Worm (Caenorhabditis elegans) whole organism, midembryonic: ENCODE results near the gene F31B9.2.

Experiments used
- T22C8.4 ChIP-seq: fragments of 200-800 bp; sonication (Bioruptor generic); IDR thresholded peaks from 2 replicates; pipeline ENCODE4 v1.3.6; 2022; ENCODE audit warnings: missing genetic modification characterization, missing compliant biosample characterization
- cog-1 ChIP-seq: sonication (generic microtip); optimal IDR thresholded peaks from 2 replicates; lab custom pipeline; 2016; ENCODE audit warnings: missing genetic modification characterization, missing compliant biosample characterization
- flt-1 ChIP-seq: fragments of 200-800 bp; sonication (Bioruptor generic); IDR thresholded peaks from 2 replicates; pipeline ENCODE4 v1.3.6; 2022; ENCODE audit warnings: missing genetic modification characterization, missing compliant biosample characterization
- klf-2 ChIP-seq: fragments of 200-800 bp; sonication (Bioruptor generic); conservative IDR thresholded peaks from 2 replicates; pipeline ENCODE4 v1.3.6; 2022; ENCODE audit warnings: missing genetic modification reagents, missing genetic modification characterization, missing compliant biosample characterization
- med-1 ChIP-seq: sonication (generic microtip); optimal IDR thresholded peaks from 2 replicates; lab custom pipeline; 2017; ENCODE audit warnings: missing genetic modification characterization, mild to moderate bottlenecking, missing compliant biosample characterization, antibody characterized with exemption, missing genetic modification reagents; ENCODE audit not compliant: insufficient read depth
- ref-1 ChIP-seq: fragments of 200-800 bp; sonication (Bioruptor generic); conservative IDR thresholded peaks from 2 replicates; pipeline ENCODE4 v1.3.6; 2022; ENCODE audit warnings: missing genetic modification reagents, missing genetic modification characterization, missing compliant biosample characterization
- tab-1 ChIP-seq: fragments of 200-800 bp; sonication (Bioruptor generic); IDR thresholded peaks from 2 replicates; pipeline ENCODE4 v1.3.6; 2022; ENCODE audit warnings: missing genetic modification characterization, missing compliant biosample characterization
- ztf-23 ChIP-seq: fragments of 200-800 bp; sonication (Bioruptor generic); IDR thresholded peaks from 2 replicates; pipeline ENCODE4 v1.3.6; 2022; ENCODE audit warnings: missing genetic modification reagents, missing genetic modification characterization, missing compliant biosample characterization
- ztf-29 ChIP-seq: fragments of 200-800 bp; sonication (Bioruptor generic); IDR thresholded peaks from 2 replicates; pipeline ENCODE4 v1.3.6; 2022; ENCODE audit warnings: missing genetic modification reagents, missing genetic modification characterization, missing compliant biosample characterization

Gene F31B9.2

DNA sequence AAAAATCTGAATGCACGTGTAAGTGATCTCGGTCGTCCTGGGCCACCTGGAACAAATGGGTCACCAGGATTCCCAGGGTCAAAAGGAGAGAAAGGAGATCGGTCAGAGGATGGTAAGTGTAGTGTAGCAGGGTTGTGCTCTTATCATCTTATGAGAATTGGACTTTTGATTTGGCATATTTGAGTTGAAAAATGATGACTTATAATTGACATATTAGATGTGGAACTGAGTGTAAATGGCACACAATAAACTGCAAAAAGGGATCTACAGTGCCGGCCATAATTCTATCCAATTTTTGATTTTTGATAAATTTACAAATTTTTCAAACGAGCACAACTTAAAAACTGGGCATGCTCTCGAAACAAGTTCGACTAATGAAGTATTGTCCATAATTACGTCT, 27.0 kb downstream of the F31B9.2 start:
- TF ChIP-seq T22C8.4 (GFP tag; lab: Robert Waterston, UW) (no peak), flt-1 (GFP tag; lab: Robert Waterston, UW) (no peak), klf-2 (no peak), cog-1 (tag; lab: Kevin White, UChicago) (no peak), tab-1 (GFP tag; lab: Robert Waterston, UW) (no peak)

DNA sequence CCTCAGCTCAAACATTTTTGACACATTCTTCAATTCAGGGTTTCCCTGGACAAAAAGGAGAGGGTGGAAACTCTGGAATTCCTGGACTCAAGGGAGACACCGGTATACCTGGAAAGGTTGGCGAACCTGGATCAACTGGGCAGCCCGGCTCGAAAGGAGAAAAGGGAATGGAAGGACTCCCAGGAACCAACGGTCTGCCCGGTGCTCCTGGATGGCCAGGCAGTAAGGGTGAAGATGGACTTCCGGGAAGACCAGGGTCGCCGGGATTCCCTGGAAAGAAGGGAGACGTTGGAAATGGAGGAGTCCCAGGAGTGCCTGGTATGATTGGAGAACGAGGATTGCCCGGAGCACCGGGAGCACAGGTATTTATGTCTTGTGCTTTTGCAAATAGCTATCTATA, 28.6 kb downstream of the F31B9.2 start:
- no peak for TF ChIP-seq med-1 (GFP tag; lab: Kevin White, UChicago)
- TF ChIP-seq ztf-29 (GFP tag; lab: Robert Waterston, UW) = no peak
- TF ChIP-seq ref-1 (GFP tag; lab: Robert Waterston, UW) = no peak
- TF ChIP-seq klf-2 = no peak
- TF ChIP-seq flt-1 (GFP tag; lab: Robert Waterston, UW) = no peak
- TF ChIP-seq cog-1 (tag; lab: Kevin White, UChicago) = no peak
- TF ChIP-seq ztf-23 (GFP tag; lab: Robert Waterston, UW) = no peak
- no peak for TF ChIP-seq tab-1 (GFP tag; lab: Robert Waterston, UW)
- TF ChIP-seq T22C8.4 (GFP tag; lab: Robert Waterston, UW) = no peak

DNA sequence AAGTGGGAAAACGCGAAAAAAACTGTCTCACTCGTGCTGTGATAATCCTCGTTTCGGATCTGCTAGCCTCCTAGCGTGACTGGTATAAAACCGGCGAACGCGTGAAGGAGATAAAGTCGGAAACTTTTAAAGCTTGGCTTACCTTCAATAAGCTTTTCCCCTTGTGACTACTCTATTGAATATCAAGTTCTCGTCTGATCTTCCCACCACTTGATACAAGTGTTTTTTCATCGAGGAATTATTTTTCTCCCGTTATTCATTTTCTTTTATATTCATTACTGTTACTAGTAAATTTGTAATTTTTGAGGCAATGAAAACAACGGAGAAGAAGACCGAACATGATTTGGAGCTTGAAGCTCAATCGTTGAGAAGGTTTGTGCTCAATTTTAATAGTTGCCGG, 34.0 kb downstream of the F31B9.2 start, which contains the start of gene col-186:
Gene col-186 (plus strand): TSS at position 301 of the 400 bp plus-strand sequence.
- TF ChIP-seq klf-2 (no peak), flt-1 (GFP tag; lab: Robert Waterston, UW) (no peak), ref-1 (GFP tag; lab: Robert Waterston, UW) (no peak)

DNA sequence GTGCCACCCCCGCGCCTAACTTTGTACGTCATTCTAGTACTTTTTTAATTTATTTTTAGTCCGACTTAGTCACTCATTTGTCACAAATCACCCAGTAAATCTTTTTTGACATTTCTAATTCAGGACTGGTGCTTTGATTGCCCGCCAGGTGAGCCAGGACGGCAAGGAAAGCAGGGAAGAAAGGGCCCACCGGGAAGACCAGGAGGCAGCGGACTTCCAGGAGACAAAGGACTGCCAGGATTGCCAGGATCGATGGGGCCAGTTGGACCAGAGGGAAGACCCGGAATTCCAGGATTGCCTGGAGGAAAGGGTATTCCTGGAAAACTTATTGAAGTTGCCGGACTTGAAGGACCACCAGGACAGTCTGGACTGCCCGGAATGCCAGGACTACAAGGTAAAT, 35.9 kb downstream of the F31B9.2 start:
- TF ChIP-seq klf-2 = no peak
- no peak for TF ChIP-seq ztf-29 (GFP tag; lab: Robert Waterston, UW)
- no peak for TF ChIP-seq T22C8.4 (GFP tag; lab: Robert Waterston, UW)
- no peak for TF ChIP-seq med-1 (GFP tag; lab: Kevin White, UChicago)
- TF ChIP-seq ref-1 (GFP tag; lab: Robert Waterston, UW) = no peak
- TF ChIP-seq cog-1 (tag; lab: Kevin White, UChicago) = no peak
- no peak for TF ChIP-seq flt-1 (GFP tag; lab: Robert Waterston, UW)
- no peak for TF ChIP-seq ztf-23 (GFP tag; lab: Robert Waterston, UW)
- no peak for TF ChIP-seq tab-1 (GFP tag; lab: Robert Waterston, UW)

DNA sequence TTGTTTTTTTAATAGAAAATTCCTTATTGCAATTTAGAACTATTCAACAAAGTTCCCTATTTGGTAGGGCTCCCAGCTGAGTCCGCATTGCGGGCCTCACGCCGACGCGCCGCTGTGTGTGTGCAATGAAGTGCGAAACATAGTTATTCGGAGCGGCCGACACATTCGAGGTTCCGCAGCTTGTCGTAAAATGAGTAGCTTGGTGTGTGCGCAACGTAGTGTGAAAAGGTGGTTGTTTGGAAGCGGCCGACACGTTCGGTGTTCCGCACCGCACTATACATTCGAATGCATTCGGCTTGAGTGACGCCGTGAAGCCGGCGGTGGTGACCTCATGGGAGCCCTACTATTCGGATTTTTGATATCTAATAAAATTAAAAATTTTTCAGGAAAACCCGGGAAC, 36.4 kb downstream of the F31B9.2 start:
- TF ChIP-seq klf-2 (no peak), med-1 (GFP tag; lab: Kevin White, UChicago) (no peak), T22C8.4 (GFP tag; lab: Robert Waterston, UW) (no peak), cog-1 (tag; lab: Kevin White, UChicago) (no peak), ztf-23 (GFP tag; lab: Robert Waterston, UW) (no peak), ref-1 (GFP tag; lab: Robert Waterston, UW) (no peak), ztf-29 (GFP tag; lab: Robert Waterston, UW) (no peak)

DNA sequence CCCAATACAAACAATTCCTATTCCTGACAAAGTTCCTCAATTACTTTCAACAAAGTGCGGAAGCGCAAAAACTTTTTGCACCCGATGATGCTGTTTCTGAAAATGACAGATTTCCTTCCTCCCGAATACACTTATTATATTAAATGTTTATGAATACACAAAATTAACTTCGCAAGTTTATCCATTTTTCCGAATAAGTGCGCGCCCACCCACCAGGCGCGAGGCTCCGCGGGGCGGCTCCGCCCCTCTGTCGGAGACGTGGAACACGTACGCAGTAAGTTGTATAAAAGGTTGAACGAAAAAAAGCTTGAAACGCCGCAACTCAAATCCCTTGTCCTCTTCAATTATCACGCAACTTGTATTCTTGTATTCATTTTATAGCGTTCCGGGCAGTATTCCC, 41.6 kb downstream of the F31B9.2 start, which contains the start of gene C09G1.5:
Gene C09G1.5 (plus strand): TSS at position 301 of the 400 bp plus-strand sequence.
- TF ChIP-seq klf-2 = no peak
- TF ChIP-seq T22C8.4 (GFP tag; lab: Robert Waterston, UW) = no peak
- TF ChIP-seq med-1 (GFP tag; lab: Kevin White, UChicago) = no peak
- TF ChIP-seq cog-1 (tag; lab: Kevin White, UChicago) = no peak
- no peak for TF ChIP-seq ztf-29 (GFP tag; lab: Robert Waterston, UW)
- no peak for TF ChIP-seq ref-1 (GFP tag; lab: Robert Waterston, UW)
- TF ChIP-seq ztf-23 (GFP tag; lab: Robert Waterston, UW) = no peak
- no peak for TF ChIP-seq flt-1 (GFP tag; lab: Robert Waterston, UW)
- TF ChIP-seq tab-1 (GFP tag; lab: Robert Waterston, UW) = no peak
